Worm (Caenorhabditis elegans): ENCODE data around the gene nas-25.
A peak's percentile ranks its signal among the peaks of the same experiment; 100 is the strongest.

nas-25 gene

DNA sequence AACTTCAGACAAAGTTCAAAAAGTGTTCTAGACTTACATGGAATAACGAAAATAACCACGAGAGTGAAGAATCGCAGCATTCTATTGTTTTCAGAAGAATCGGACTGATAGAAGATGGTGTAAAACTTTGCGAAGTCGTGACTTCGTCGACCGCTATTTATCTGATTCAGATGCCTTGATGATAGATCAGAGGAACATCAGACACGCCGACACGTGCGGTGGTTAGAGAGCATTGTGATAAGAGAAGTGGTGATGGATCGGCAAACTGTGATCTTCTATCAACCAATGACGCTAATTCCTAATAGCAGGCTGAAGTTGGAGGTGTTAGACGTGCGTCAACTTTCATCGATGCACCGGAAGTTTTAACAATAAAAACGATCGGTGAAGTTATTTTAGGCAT, 7.6 kb upstream of the nas-25 start (continued):
- TF ChIP-seq nhr-90 (tag; optimal IDR thresholded peaks at IDR 0.05; ENCODE audit: poor library complexity) (peak; percentile 69), tbx-2 (tag; optimal IDR thresholded peaks at IDR 0.05) (peak; percentile 51), efl-3 (GFP tag; optimal IDR thresholded peaks at IDR 0.05) (no peak), fos-1 (tag; optimal IDR thresholded peaks at IDR 0.05) (no peak), aha-1 (tag; optimal IDR thresholded peaks at IDR 0.05) (no peak), unc-30 (tag; optimal IDR thresholded peaks at IDR 0.05) (no peak), ceh-88 (GFP tag; IDR thresholded peaks at IDR 0.05) (no peak), nhr-19 (GFP tag; conservative IDR thresholded peaks at IDR 0.05) (peak; percentile 72), mdl-1 (tag; optimal IDR thresholded peaks at IDR 0.05) (peak in 1 of 2 experiments; percentile 71), aly-2 (tag; optimal IDR thresholded peaks at IDR 0.05) (no peak), mep-1 (tag; optimal IDR thresholded peaks at IDR 0.05) (no peak), lin-35 (GFP tag; optimal IDR thresholded peaks at IDR 0.05) (peak in 1 of 2 experiments; percentile 47), ceh-8 (GFP tag; optimal IDR thresholded peaks at IDR 0.05) (no peak), unc-130 (tag; optimal IDR thresholded peaks at IDR 0.05) (peak; percentile 30), C04F5.9 (tag; optimal IDR thresholded peaks at IDR 0.05) (no peak), fkh-8 (tag; optimal IDR thresholded peaks at IDR 0.05) (no peak), ztf-4 (tag; optimal IDR thresholded peaks at IDR 0.05) (no peak), F16B12.6 (tag; optimal IDR thresholded peaks at IDR 0.05) (no peak), isw-1 (GFP tag; IDR thresholded peaks at IDR 0.05) (no peak), nhr-12 (tag; optimal IDR thresholded peaks at IDR 0.05) (no peak), ztf-11 (tag; optimal IDR thresholded peaks at IDR 0.05) (no peak), dpl-1 (GFP tag; optimal IDR thresholded peaks at IDR 0.05) (no peak), snu-23 (GFP tag; optimal IDR thresholded peaks at IDR 0.05) (peak; percentile 44), elt-3 (tag; optimal IDR thresholded peaks at IDR 0.05) (peak in 5 of 6 experiments; percentile 57 to 95 (median 80)), ets-5 (GFP tag; IDR thresholded peaks at IDR 0.05) (no peak), egl-27 (tag; optimal IDR thresholded peaks at IDR 0.05) (no peak), snpc-4 (tag; optimal IDR thresholded peaks at IDR 0.05) (no peak)

ce11 chrII:8818978-8819896, 6.6 kb upstream of the nas-25 start, which contains the start of gene F46C5.10:
Gene F46C5.10, minus strand, starts transcription at chrII:8819028.
- TF ChIP-seq mep-1 (tag; optimal IDR thresholded peaks at IDR 0.05) = peak; percentile 5
- peak; percentile 25 for TF ChIP-seq tbx-2 (tag; optimal IDR thresholded peaks at IDR 0.05)
- peak; percentile 88 for TF ChIP-seq nhr-85 (tag)
- peak in 3 of 6 experiments; percentile 17 to 46 (median 17) for TF ChIP-seq elt-3 (tag; optimal IDR thresholded peaks at IDR 0.05)
- no peak for TF ChIP-seq fkh-4 (tag; optimal IDR thresholded peaks at IDR 0.05; ENCODE audit: borderline replicate concordance)
- no peak for TF ChIP-seq blmp-1 (tag; optimal IDR thresholded peaks at IDR 0.05)
- peak; percentile 87 for TF ChIP-seq nhr-19 (GFP tag; conservative IDR thresholded peaks at IDR 0.05)
- no peak for TF ChIP-seq jun-1 (tag; optimal IDR thresholded peaks at IDR 0.05)
- TF ChIP-seq C16A3.4 (tag; optimal IDR thresholded peaks at IDR 0.05) = no peak
- TF ChIP-seq nhr-90 (tag; optimal IDR thresholded peaks at IDR 0.05; ENCODE audit: poor library complexity) = peak; percentile 67
- TF ChIP-seq lin-13 (GFP tag; optimal IDR thresholded peaks at IDR 0.05) = no peak
- TF ChIP-seq grh-1 (GFP tag; IDR thresholded peaks at IDR 0.05) = no peak
- TF ChIP-seq lin-35 (GFP tag; optimal IDR thresholded peaks at IDR 0.05) = peak in 1 of 2 experiments; percentile 33
- TF ChIP-seq nhr-11 (tag; optimal IDR thresholded peaks at IDR 0.05) = no peak
- no peak for TF ChIP-seq mab-9 (GFP tag; IDR thresholded peaks at IDR 0.05)
- TF ChIP-seq egl-13 (tag; optimal IDR thresholded peaks at IDR 0.05) = no peak
- no peak for TF ChIP-seq unc-62 (GFP tag; optimal IDR thresholded peaks at IDR 0.05)
- TF ChIP-seq lin-15B (tag; optimal IDR thresholded peaks at IDR 0.05) = no peak
- peak; percentile 27 for TF ChIP-seq nhr-47 (tag; optimal IDR thresholded peaks at IDR 0.05)
- TF ChIP-seq nhr-20 (tag; optimal IDR thresholded peaks at IDR 0.05) = peak; percentile 55
- no peak for TF ChIP-seq efl-1 (optimal IDR thresholded peaks at IDR 0.05)
- TF ChIP-seq efl-1 (GFP tag; optimal IDR thresholded peaks at IDR 0.05 in 1 of 2) = peak in 1 of 2 experiments; percentile 67
- TF ChIP-seq pqm-1 (tag; optimal IDR thresholded peaks at IDR 0.05) = no peak
- no peak for TF ChIP-seq elt-2 (tag; optimal IDR thresholded peaks at IDR 0.05)
- TF ChIP-seq ceh-88 (GFP tag; IDR thresholded peaks at IDR 0.05) = no peak
- peak; percentile 6 for TF ChIP-seq snu-23 (GFP tag; optimal IDR thresholded peaks at IDR 0.05)
- peak; percentile 58 for TF ChIP-seq nhr-71 (tag; optimal IDR thresholded peaks at IDR 0.05)
- peak in 1 of 2 experiments; percentile 23 for TF ChIP-seq lsy-2 (tag; optimal IDR thresholded peaks at IDR 0.05)
- TF ChIP-seq fkh-10 (GFP tag; optimal IDR thresholded peaks at IDR 0.05) = no peak
- TF ChIP-seq F16B12.6 (tag; optimal IDR thresholded peaks at IDR 0.05) = no peak
- no peak for TF ChIP-seq xbp-1 (tag; optimal IDR thresholded peaks at IDR 0.05)

All from whole organism, L1 larva.